Fruit fly (Drosophila melanogaster): ENCODE measurements around the gene CG1637.

CG1637 gene

DNA sequence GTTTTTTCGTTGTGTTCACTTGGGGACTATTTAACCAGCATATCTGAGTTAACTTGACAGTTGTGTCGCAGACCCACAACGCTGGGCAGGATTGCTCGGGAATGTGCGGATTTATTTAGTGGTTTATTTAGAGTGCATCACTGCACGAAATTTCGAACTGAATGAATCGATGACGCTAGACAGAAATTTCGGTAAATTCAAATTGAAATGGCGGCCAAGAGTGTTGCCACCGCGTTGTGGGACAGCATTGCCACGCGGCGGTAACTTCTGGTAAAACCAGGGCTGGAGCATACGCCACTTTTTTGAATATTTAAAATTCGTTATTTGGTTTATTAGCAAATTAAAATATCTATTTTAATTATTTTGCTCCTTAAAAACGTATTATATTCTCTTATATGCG lies 23.0 kb downstream of the CG1637 start, which contains the start of gene feo (continued):
- no peak for TF ChIP-seq pb (GFP tag; optimal IDR thresholded peaks at IDR 0.05)
- TF ChIP-seq mam (GFP tag; optimal IDR thresholded peaks at IDR 0.05): no peak
- no peak for TF ChIP-seq HLHmδ (GFP tag; optimal IDR thresholded peaks at IDR 0.05)
- TF ChIP-seq pum (GFP tag; optimal IDR thresholded peaks at IDR 0.05): no peak
- TF ChIP-seq sd (tag; optimal IDR thresholded peaks at IDR 0.05): no peak
- no peak for TF ChIP-seq CG3281 (GFP tag; optimal IDR thresholded peaks at IDR 0.05)
- no peak for TF ChIP-seq eyg (GFP tag; optimal IDR thresholded peaks at IDR 0.05)
- TF ChIP-seq zen (tag; optimal IDR thresholded peaks at IDR 0.05): peak; percentile 6
- TF ChIP-seq CG17912 (GFP tag; optimal IDR thresholded peaks at IDR 0.05): no peak
- no peak for TF ChIP-seq Hsf (GFP tag; optimal IDR thresholded peaks at IDR 0.05)
- no peak for TF ChIP-seq gro (GFP tag; optimal IDR thresholded peaks at IDR 0.05)
- TF ChIP-seq CG1602 (GFP tag; optimal IDR thresholded peaks at IDR 0.05): no peak
- no peak for TF ChIP-seq CG12744 (GFP tag; optimal IDR thresholded peaks at IDR 0.05)
- no peak for TF ChIP-seq CG8359 (GFP tag; optimal IDR thresholded peaks at IDR 0.05; ENCODE audit: borderline replicate concordance)
- TF ChIP-seq CG34422 (GFP tag; IDR thresholded peaks at IDR 0.05): no peak
- no peak for TF ChIP-seq gsb (GFP tag; IDR thresholded peaks at IDR 0.05)
- no peak for TF ChIP-seq CG12071 (GFP tag; optimal IDR thresholded peaks at IDR 0.05)
- TF ChIP-seq CG10321 (GFP tag; IDR thresholded peaks at IDR 0.05): no peak
- TF ChIP-seq dati (GFP tag; IDR thresholded peaks at IDR 0.05): no peak
- no peak for TF ChIP-seq CG12219 (GFP tag; optimal IDR thresholded peaks at IDR 0.05)
- TF ChIP-seq CG6854 (GFP tag; optimal IDR thresholded peaks at IDR 0.05): no peak
- TF ChIP-seq zf30C (GFP tag; optimal IDR thresholded peaks at IDR 0.05): peak; percentile 54
- peak; percentile 38; the same call in 1 of the 2 replicates for TF ChIP-seq CG13287 (GFP tag; IDR thresholded peaks at IDR 0.05; ENCODE audit: partially characterized antibody)
- no peak for TF ChIP-seq Nf-YB (GFP tag; optimal IDR thresholded peaks at IDR 0.05)
- peak; percentile 22 for TF ChIP-seq CG12391 (tag; optimal IDR thresholded peaks at IDR 0.05)
- TF ChIP-seq bab2 (GFP tag; optimal IDR thresholded peaks at IDR 0.05): no peak
- no peak for TF ChIP-seq CG14667 (GFP tag; IDR thresholded peaks at IDR 0.05)
- TF ChIP-seq nau (GFP tag; optimal IDR thresholded peaks at IDR 0.05): no peak
- TF ChIP-seq Tbp (GFP tag; optimal IDR thresholded peaks at IDR 0.05): no peak
- TF ChIP-seq B-H1 (GFP tag; IDR thresholded peaks at IDR 0.05): no peak
- no peak for TF ChIP-seq otp (GFP tag; IDR thresholded peaks at IDR 0.05)
- no peak for TF ChIP-seq Lhr (GFP tag; optimal IDR thresholded peaks at IDR 0.05)
- no peak for TF ChIP-seq corto (GFP tag; optimal IDR thresholded peaks at IDR 0.05)
- no peak for TF ChIP-seq CG3163 (GFP tag; optimal IDR thresholded peaks at IDR 0.05)
- TF ChIP-seq tx (GFP tag; optimal IDR thresholded peaks at IDR 0.05): no peak
- TF ChIP-seq org-1 (GFP tag; optimal IDR thresholded peaks at IDR 0.05): no peak
- no peak for TF ChIP-seq CG1647 (GFP tag; optimal IDR thresholded peaks at IDR 0.05)
- peak; percentile 18 for TF ChIP-seq dm (GFP tag; optimal IDR thresholded peaks at IDR 0.05)
- TF ChIP-seq CG7271 (tag; optimal IDR thresholded peaks at IDR 0.05): no peak
- TF ChIP-seq hkb (optimal IDR thresholded peaks at IDR 0.05): no peak
- no peak for TF ChIP-seq hkb (GFP tag; IDR thresholded peaks at IDR 0.05)
- TF ChIP-seq CG3407 (GFP tag; optimal IDR thresholded peaks at IDR 0.05): no peak
- TF ChIP-seq CG32767 (GFP tag; IDR thresholded peaks at IDR 0.05): no peak
- no peak for TF ChIP-seq Gsc (GFP tag; IDR thresholded peaks at IDR 0.05)
- no peak for TF ChIP-seq CG17568 (GFP tag; optimal IDR thresholded peaks at IDR 0.05)
- TF ChIP-seq MTF-1 (GFP tag; optimal IDR thresholded peaks at IDR 0.05; ENCODE audit: borderline replicate concordance): no peak
- no peak for TF ChIP-seq vnd (GFP tag; IDR thresholded peaks at IDR 0.05; ENCODE audit: partially characterized antibody)
- TF ChIP-seq wor (GFP tag; IDR thresholded peaks at IDR 0.05): no peak
- no peak for TF ChIP-seq NC2α (GFP tag; optimal IDR thresholded peaks at IDR 0.05)
- TF ChIP-seq CG5953 (GFP tag; IDR thresholded peaks at IDR 0.05): no peak
- no peak for TF ChIP-seq CG6175 (GFP tag; IDR thresholded peaks at IDR 0.05)
- no peak for TF ChIP-seq CG8388 (GFP tag; optimal IDR thresholded peaks at IDR 0.05)
- no peak for TF ChIP-seq slp2 (GFP tag; optimal IDR thresholded peaks at IDR 0.05)

Data from whole organism, embryonic.